Fruit fly (Drosophila melanogaster): ENCODE results near the gene CG11444.

CG11444 gene

dm6 chrX:4540430-4540932 lies 13.7 kb downstream of the CG11444 start, which contains the start of the genes rb and CHOp24 (continued):
- TF ChIP-seq CG18599 (GFP tag; optimal IDR thresholded peaks at IDR 0.05) (no peak), CG6813 (GFP tag; optimal IDR thresholded peaks at IDR 0.05) (no peak), CG18011 (GFP tag; optimal IDR thresholded peaks at IDR 0.05) (no peak), CG3407 (GFP tag; optimal IDR thresholded peaks at IDR 0.05) (no peak), maf-S (GFP tag; optimal IDR thresholded peaks at IDR 0.05) (no peak), Hmr (GFP tag; optimal IDR thresholded peaks at IDR 0.05) (no peak), CG11696 (GFP tag; IDR thresholded peaks at IDR 0.05) (no peak), CG13296 (GFP tag; optimal IDR thresholded peaks at IDR 0.05) (no peak), unc-4 (GFP tag; IDR thresholded peaks at IDR 0.05; ENCODE audit: partially characterized antibody) (peak; percentile 94), CG2116 (GFP tag; optimal IDR thresholded peaks at IDR 0.05) (peak; percentile 84), CG7839 (tag; optimal IDR thresholded peaks at IDR 0.05) (no peak), CG1647 (GFP tag; optimal IDR thresholded peaks at IDR 0.05) (no peak), CG15601 (tag; optimal IDR thresholded peaks at IDR 0.05) (no peak), CG10979 (tag; optimal IDR thresholded peaks at IDR 0.05) (no peak), CG12155 (GFP tag; optimal IDR thresholded peaks at IDR 0.05) (no peak), fd64A (GFP tag; optimal IDR thresholded peaks at IDR 0.05) (no peak), CG1529 (GFP tag; optimal IDR thresholded peaks at IDR 0.05) (no peak), cg (GFP tag; optimal IDR thresholded peaks at IDR 0.05) (no peak), zfh2 (GFP tag; optimal IDR thresholded peaks at IDR 0.05) (peak; percentile 57), CG5953 (GFP tag; IDR thresholded peaks at IDR 0.05) (no peak), Scr (GFP tag; IDR thresholded peaks at IDR 0.05; ENCODE audit: partially characterized antibody) (peak; percentile 95), CG9817 (tag; optimal IDR thresholded peaks at IDR 0.05) (peak; percentile 16), sob (GFP tag; IDR thresholded peaks at IDR 0.05) (peak; percentile 28; the same call in 1 of the 2 replicates), Fer2 (tag; optimal IDR thresholded peaks at IDR 0.05) (no peak), Meics (GFP tag; optimal IDR thresholded peaks at IDR 0.05) (no peak), ap (GFP tag; IDR thresholded peaks at IDR 0.05) (no peak), emc (GFP tag; optimal IDR thresholded peaks at IDR 0.05) (no peak), HHEX (GFP tag; optimal IDR thresholded peaks at IDR 0.05) (no peak), sisA (GFP tag; IDR thresholded peaks at IDR 0.05) (no peak; the same call in 1 of the 2 replicates), E2f2 (GFP tag; IDR thresholded peaks at IDR 0.05) (peak; percentile 18; the same call in 1 of the 2 replicates), Fer3 (tag; optimal IDR thresholded peaks at IDR 0.05) (no peak), CG3838 (GFP tag; optimal IDR thresholded peaks at IDR 0.05) (no peak), CG6765 (GFP tag; optimal IDR thresholded peaks at IDR 0.05) (no peak), lola (GFP tag; optimal IDR thresholded peaks at IDR 0.05) (peak in 1 of 3 experiments; percentile 9), CG34376 (GFP tag; optimal IDR thresholded peaks at IDR 0.05) (no peak), CG10959 (GFP tag; IDR thresholded peaks at IDR 0.05) (no peak), CG10543 (GFP tag; optimal IDR thresholded peaks at IDR 0.05) (no peak), CG31441 (GFP tag; IDR thresholded peaks at IDR 0.05) (no peak), Camta (GFP tag; optimal IDR thresholded peaks at IDR 0.05) (peak; percentile 10), esg (GFP tag; conservative IDR thresholded peaks at IDR 0.05) (no peak), CG13123 (GFP tag; optimal IDR thresholded peaks at IDR 0.05) (no peak), GATAe (GFP tag; conservative IDR thresholded peaks at IDR 0.05) (no peak), CG4854 (GFP tag; optimal IDR thresholded peaks at IDR 0.05) (no peak), gcm (GFP tag; optimal IDR thresholded peaks at IDR 0.05) (no peak), CG9215 (GFP tag; IDR thresholded peaks at IDR 0.05) (no peak), cato (GFP tag; optimal IDR thresholded peaks at IDR 0.05; ENCODE audit: borderline replicate concordance) (no peak), Ets65A (GFP tag) (peak; percentile 31), p53 (GFP tag; optimal IDR thresholded peaks at IDR 0.05) (peak; percentile 15), CG2202 (tag; optimal IDR thresholded peaks at IDR 0.05) (no peak), CG8924 (tag; optimal IDR thresholded peaks at IDR 0.05) (peak; percentile 3)

All from whole organism, embryonic.